Worm (Caenorhabditis elegans): ENCODE results near the gene bus-8B.

DNA sequence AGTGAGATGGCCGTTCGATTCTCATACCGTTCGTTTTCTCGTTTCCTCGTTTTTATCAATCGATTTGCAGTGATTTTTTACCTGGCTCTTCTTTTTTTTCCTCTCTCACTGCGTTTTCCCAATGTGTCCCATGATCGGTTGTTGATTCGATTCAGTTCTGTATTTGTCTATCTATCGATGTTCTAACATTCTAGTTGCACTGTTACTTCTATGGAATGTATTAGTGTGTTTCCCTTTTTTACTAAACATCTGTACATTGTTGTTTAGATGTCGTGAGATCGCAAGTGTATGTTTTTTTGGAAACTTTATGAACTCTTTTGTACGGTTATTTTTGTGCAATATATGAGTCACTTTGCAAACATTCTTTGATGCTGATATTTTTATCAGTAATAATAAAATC lies 15.5 kb upstream of the bus-8B start:
- TF ChIP-seq flt-1 (GFP tag; IDR thresholded peaks at IDR 0.05) (no peak), tab-1 (GFP tag; IDR thresholded peaks at IDR 0.05) (no peak)
